Worm (Caenorhabditis elegans) whole organism, L3 larva: ENCODE results near the gene unc-31.

Experiments used
- ZK546.5 ChIP-seq: sonication (generic microtip); optimal IDR thresholded peaks from 2 replicates; lab custom pipeline; 2017; ENCODE audit warnings: missing biosample characterization, missing genetic modification characterization
- ama-1 ChIP-seq: fragments of 150-350 bp; optimal IDR thresholded peaks from 2 replicates; lab custom pipeline; 2018
- ceh-9 ChIP-seq: sonication (generic microtip); optimal IDR thresholded peaks from 2 replicates; lab custom pipeline; 2018; ENCODE audit warnings: missing biosample characterization, missing genetic modification characterization
- daf-12 ChIP-seq: fragments of 150-350 bp; optimal IDR thresholded peaks from 2 replicates; lab custom pipeline; 2014; ENCODE audit warnings: missing biosample characterization, missing genetic modification reagents, missing genetic modification characterization
- egl-27 ChIP-seq: sonication (generic microtip); optimal IDR thresholded peaks from 4 replicates; lab custom pipeline; 2017; ENCODE audit warnings: missing biosample characterization, missing genetic modification reagents, missing genetic modification characterization
- elt-1 ChIP-seq: fragments of 150-350 bp; optimal IDR thresholded peaks from 2 replicates; lab custom pipeline; 2014; ENCODE audit warnings: missing biosample characterization, missing genetic modification characterization
- elt-2 ChIP-seq: sonication (generic microtip); optimal IDR thresholded peaks from 2 replicates; lab custom pipeline; 2016; ENCODE audit warnings: missing genetic modification reagents, mild to moderate bottlenecking, missing genetic modification characterization, missing compliant biosample characterization
- elt-3 ChIP-seq, 3 experiments: fragments of 150-350 bp in 1 of 3; sonication (generic microtip) in 2 of 3; optimal IDR thresholded peaks; 2 replicates in 2 of 3; 4 replicates in 1 of 3; lab custom pipeline; 2014 to 2017; ENCODE audit warnings: missing biosample characterization in 3 of 3, missing genetic modification characterization in 3 of 3
- eor-1 ChIP-seq, 2 experiments: fragments of 150-350 bp; optimal IDR thresholded peaks; 2 replicates each; lab custom pipeline; 2014 to 2018; ENCODE audit warnings: missing biosample characterization in 2 of 2, missing genetic modification characterization in 2 of 2
- fkh-2 ChIP-seq: fragments of 150-350 bp; optimal IDR thresholded peaks from 2 replicates; lab custom pipeline; 2014; ENCODE audit warnings: missing biosample characterization, missing genetic modification reagents, missing genetic modification characterization
- hmg-11 ChIP-seq: sonication (generic microtip); optimal IDR thresholded peaks from 2 replicates; lab custom pipeline; 2016; ENCODE audit warnings: missing genetic modification characterization, missing compliant biosample characterization
- jun-1 ChIP-seq: fragments of 150-350 bp; optimal IDR thresholded peaks from 2 replicates; lab custom pipeline; 2014; ENCODE audit warnings: missing biosample characterization, missing genetic modification reagents, missing genetic modification characterization
- lin-39 ChIP-seq: fragments of 150-350 bp; optimal IDR thresholded peaks from 2 replicates; lab custom pipeline; 2018; ENCODE audit warnings: missing biosample characterization, missing genetic modification reagents, missing genetic modification characterization
- lsy-12 ChIP-seq: sonication (generic microtip); optimal IDR thresholded peaks from 2 replicates; lab custom pipeline; 2016; ENCODE audit warnings: mild to moderate bottlenecking, missing genetic modification characterization, missing compliant biosample characterization
- mdl-1 ChIP-seq: fragments of 150-350 bp; optimal IDR thresholded peaks from 2 replicates; lab custom pipeline; 2014; ENCODE audit warnings: missing biosample characterization, missing genetic modification characterization
- nfya-1 ChIP-seq: sonication (generic microtip); optimal IDR thresholded peaks from 2 replicates; lab custom pipeline; 2017; ENCODE audit warnings: missing genetic modification characterization, mild to moderate bottlenecking, missing compliant biosample characterization, antibody characterized with exemption, moderate library complexity; ENCODE audit not compliant: insufficient read depth
- nhr-11 ChIP-seq: fragments of 150-350 bp; optimal IDR thresholded peaks from 2 replicates; lab custom pipeline; 2014; ENCODE audit warnings: missing biosample characterization, missing genetic modification characterization
- nhr-12 ChIP-seq: fragments of 150-350 bp; optimal IDR thresholded peaks from 2 replicates; lab custom pipeline; 2014; ENCODE audit warnings: missing biosample characterization, missing genetic modification characterization
- nhr-23 ChIP-seq: fragments of 150-350 bp; optimal IDR thresholded peaks from 2 replicates; lab custom pipeline; 2014; ENCODE audit warnings: missing biosample characterization, missing genetic modification reagents, missing genetic modification characterization
- nhr-237 ChIP-seq: fragments of 150-350 bp; optimal IDR thresholded peaks from 2 replicates; lab custom pipeline; 2014; ENCODE audit warnings: missing biosample characterization, missing genetic modification characterization
- nhr-25 ChIP-seq: sonication (generic microtip); optimal IDR thresholded peaks from 2 replicates; lab custom pipeline; 2017; ENCODE audit warnings: missing biosample characterization, missing genetic modification characterization
- nhr-67 ChIP-seq: fragments of 150-350 bp; optimal IDR thresholded peaks from 2 replicates; lab custom pipeline; 2014; ENCODE audit warnings: missing biosample characterization, missing genetic modification characterization
- pha-4 ChIP-seq: fragments of 150-350 bp; optimal IDR thresholded peaks from 2 replicates; lab custom pipeline; 2014; ENCODE audit warnings: missing biosample characterization, missing genetic modification reagents, missing genetic modification characterization
- pqm-1 ChIP-seq: fragments of 150-350 bp; optimal IDR thresholded peaks from 2 replicates; lab custom pipeline; 2017; ENCODE audit warnings: missing biosample characterization, missing genetic modification characterization, inconsistent platforms
- sea-2 ChIP-seq: fragments of 150-350 bp; sonication (generic microtip); optimal IDR thresholded peaks from 4 replicates; lab custom pipeline; 2014; ENCODE audit warnings: missing biosample characterization, missing genetic modification reagents, missing genetic modification characterization
- snpc-4 ChIP-seq: fragments of 150-350 bp; optimal IDR thresholded peaks from 2 replicates; lab custom pipeline; 2014; ENCODE audit warnings: missing biosample characterization, missing genetic modification characterization
- unc-62 ChIP-seq: fragments of 150-350 bp; sonication (generic microtip); optimal IDR thresholded peaks from 4 replicates; lab custom pipeline; 2014; ENCODE audit warnings: missing biosample characterization, missing genetic modification reagents, missing genetic modification characterization
- ztf-11 ChIP-seq: fragments of 150-350 bp; optimal IDR thresholded peaks from 2 replicates; lab custom pipeline; 2014; ENCODE audit warnings: missing biosample characterization, missing genetic modification characterization
- ztf-4 ChIP-seq: fragments of 150-350 bp; optimal IDR thresholded peaks from 2 replicates; lab custom pipeline; 2014; ENCODE audit warnings: missing biosample characterization, missing genetic modification characterization

The unc-31 gene

ce11 chrIV:12833698-12834416 lies 60.2 kb downstream of the unc-31 start:
- no peak for TF ChIP-seq daf-12
- peak; percentile 25 for TF ChIP-seq jun-1 (tag; lab: Kevin White, UChicago)
- no peak for TF ChIP-seq elt-3 (tag; optimal IDR thresholded peaks at IDR 0.05; lab: Kevin White, UChicago)
- no peak for TF ChIP-seq nhr-25 (tag; lab: Kevin White, UChicago)
- no peak for TF ChIP-seq ZK546.5
- TF ChIP-seq pqm-1, result peak; percentile 47
- TF ChIP-seq elt-2, result peak; percentile 80
- TF ChIP-seq hmg-11 (tag; lab: Kevin White, UChicago), result peak; percentile 30

- TF ChIP-seq snpc-4 (tag; lab: Kevin White, UChicago) (no peak), ceh-9 (tag; lab: Kevin White, UChicago) (no peak), egl-27 (tag; lab: Kevin White, UChicago) (no peak), nhr-67 (tag; lab: Kevin White, UChicago) (no peak), lsy-12 (tag; lab: Kevin White, UChicago) (no peak), elt-1 (tag; lab: Kevin White, UChicago) (no peak), ztf-11 (tag; lab: Kevin White, UChicago) (no peak), nhr-23 (peak; percentile 35), sea-2 (no peak), nhr-11 (tag; lab: Kevin White, UChicago) (no peak), elt-3 (tag; optimal IDR thresholded peaks at IDR 0.05; lab: Kevin White, UChicago) (no peak), ztf-4 (tag; lab: Kevin White, UChicago) (no peak), nfya-1 (tag; lab: Kevin White, UChicago) (peak; percentile 33), mdl-1 (tag; lab: Kevin White, UChicago) (no peak), pha-4 (tag; lab: Kevin White, UChicago) (peak; percentile 39)
These were observed 60.7 kb downstream of the unc-31 start for ce11 chrIV:12834417-12834731.

ce11 chrIV:12835363-12835762 lies 61.7 kb downstream of the unc-31 start:
- TF ChIP-seq nhr-25 (tag; lab: Kevin White, UChicago) (peak; percentile 11), daf-12 (no peak)

ce11 chrIV:12836208-12836607 lies 62.5 kb downstream of the unc-31 start, which contains the start of gene M02B1.3:
Gene M02B1.3, plus strand, starts transcription at chrIV:12836508.
- no peak for TF ChIP-seq nhr-237 (tag; lab: Kevin White, UChicago)
- no peak for TF ChIP-seq ama-1 (lab: Kevin White, UChicago)
- no peak for TF ChIP-seq snpc-4 (tag; lab: Kevin White, UChicago)
- no peak for TF ChIP-seq fkh-2 (tag; lab: Kevin White, UChicago)
- peak; percentile 31 for TF ChIP-seq nfya-1 (tag; lab: Kevin White, UChicago)
- no peak for TF ChIP-seq pqm-1
- TF ChIP-seq mdl-1 (tag; lab: Kevin White, UChicago), result no peak
- TF ChIP-seq nhr-23, result no peak
- TF ChIP-seq nhr-11 (tag; lab: Kevin White, UChicago), result no peak
- no peak for TF ChIP-seq elt-3 (tag; optimal IDR thresholded peaks at IDR 0.05; lab: Kevin White, UChicago)
- peak; percentile 7 for TF ChIP-seq lin-39 (tag; lab: Kevin White, UChicago)
- no peak for TF ChIP-seq unc-62 (GFP tag; lab: Kevin White, UChicago)
- no peak for TF ChIP-seq eor-1 (tag; optimal IDR thresholded peaks at IDR 0.05; lab: Kevin White, UChicago)
- no peak for TF ChIP-seq nhr-12
